Worm (Caenorhabditis elegans) whole organism, early embryonic: ENCODE results near the gene C25E10.17.

ENCODE experiments used
- ama-1 ChIP-seq: fragments of 150-350 bp; optimal IDR thresholded peaks from 2 replicates; lab custom pipeline; 2014
- ceh-36 ChIP-seq: sonication (generic microtip); optimal IDR thresholded peaks from 2 replicates; lab custom pipeline; 2016; ENCODE audit warnings: missing genetic modification characterization, inconsistent platforms, missing compliant biosample characterization
- flt-1 ChIP-seq: fragments of 200-800 bp; sonication (Bioruptor generic); IDR thresholded peaks from 2 replicates; pipeline ENCODE4 v1.3.6; 2022; ENCODE audit warnings: missing genetic modification characterization, missing compliant biosample characterization
- tbx-37 ChIP-seq: fragments of 200-800 bp; sonication (Bioruptor generic); conservative IDR thresholded peaks from 2 replicates; pipeline ENCODE4 v1.3.6; 2022; ENCODE audit warnings: missing genetic modification reagents, missing genetic modification characterization, missing compliant biosample characterization
- tra-4 ChIP-seq: sonication (generic microtip); optimal IDR thresholded peaks from 2 replicates; lab custom pipeline; 2017; ENCODE audit warnings: missing genetic modification characterization, missing compliant biosample characterization

ce11 chrV:9062341-9062740 lies 14.9 kb upstream of the C25E10.17 start, which contains the start of gene C25E10.12:
- no peak for TF ChIP-seq ama-1 (lab: Kevin White, UChicago)
- TF ChIP-seq tra-4 (tag; lab: Kevin White, UChicago): no peak
- no peak for TF ChIP-seq ceh-36 (tag; lab: Kevin White, UChicago)
- TF ChIP-seq flt-1 (GFP tag; lab: Robert Waterston, UW): no peak
- no peak for TF ChIP-seq tbx-37 (GFP tag; lab: Robert Waterston, UW)
